Fruit fly (Drosophila melanogaster) whole organism, wandering third instar larva: ENCODE data around the gene CG3909.

Source experiments
- fru ChIP-seq: fragments of 200-800 bp; sonication (Bioruptor generic); optimal IDR thresholded peaks from 3 replicates; lab custom pipeline; 2016; ENCODE audit warnings: missing biosample characterization, mild to moderate bottlenecking, missing genetic modification characterization
- woc ChIP-seq: sonication (Bioruptor generic); optimal IDR thresholded peaks from 2 replicates; lab custom pipeline; 2016; ENCODE audit warnings: missing biosample characterization, mild to moderate bottlenecking, missing genetic modification characterization

DNA sequence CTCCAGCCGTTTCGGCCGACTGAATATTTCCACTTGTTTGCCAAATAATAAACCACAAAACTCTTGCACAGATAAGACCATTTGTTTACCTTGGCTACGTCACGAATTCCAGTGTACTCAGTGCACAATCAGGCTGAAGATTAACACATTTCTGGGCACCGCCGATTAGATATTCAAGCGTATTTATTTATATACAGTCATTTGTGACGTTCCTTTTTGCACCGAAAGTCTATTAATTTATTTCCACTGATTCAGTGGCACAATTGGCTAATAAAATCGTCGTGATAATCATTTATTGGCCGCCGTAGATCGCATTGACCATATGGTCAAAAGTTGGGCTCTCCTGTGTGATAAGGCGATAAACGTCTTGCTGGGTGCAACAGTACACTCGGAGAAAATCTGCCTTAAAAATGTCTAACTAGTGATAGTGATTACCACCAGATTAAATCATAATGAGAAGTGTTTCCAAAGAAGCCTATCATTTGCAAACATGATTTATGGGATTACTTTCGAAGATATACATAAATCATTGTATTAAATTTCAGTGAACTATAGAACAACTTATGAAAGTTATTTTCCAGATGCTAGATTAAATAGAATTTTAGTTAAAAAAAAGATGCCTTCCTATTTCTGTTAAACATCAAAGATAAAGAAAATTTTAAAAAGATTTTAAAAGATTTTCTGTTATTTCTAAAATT is 11.4 kb downstream of the CG3909 start:
- no peak for TF ChIP-seq woc
- peak; percentile 19 for TF ChIP-seq fru
